Worm (Caenorhabditis elegans): Measurements from ENCODE around the gene ify-1.

Gene ify-1

ce11 chrII:5081124-5081913 lies 26.3 kb upstream of the ify-1 start, which contains the start of gene dsh-2 (continued):
- TF ChIP-seq lin-13 (GFP tag; optimal IDR thresholded peaks at IDR 0.05) (peak; percentile 32), mep-1 (tag; optimal IDR thresholded peaks at IDR 0.05) (peak; percentile 91), C16A3.4 (tag; optimal IDR thresholded peaks at IDR 0.05) (peak; percentile 52), ceh-90 (tag; optimal IDR thresholded peaks at IDR 0.05) (peak; percentile 10), lin-15B (tag; optimal IDR thresholded peaks at IDR 0.05) (peak; percentile 13), aly-2 (tag; optimal IDR thresholded peaks at IDR 0.05) (peak; percentile 32), xbp-1 (tag; optimal IDR thresholded peaks at IDR 0.05) (peak; percentile 42), nhr-237 (tag; optimal IDR thresholded peaks at IDR 0.05) (no peak), mdl-1 (tag; optimal IDR thresholded peaks at IDR 0.05) (peak in 1 of 2 experiments; percentile 62), egl-13 (tag; optimal IDR thresholded peaks at IDR 0.05) (no peak), nhr-85 (tag) (peak; percentile 91), lin-35 (GFP tag; optimal IDR thresholded peaks at IDR 0.05) (peak; percentile 68 to 92), snu-23 (GFP tag; optimal IDR thresholded peaks at IDR 0.05) (peak; percentile 74), lir-3 (tag; optimal IDR thresholded peaks at IDR 0.05; ENCODE audit: poor library complexity) (peak; percentile 17), grh-1 (GFP tag; IDR thresholded peaks at IDR 0.05) (peak; percentile 35; the same call in 1 of the 2 replicates), ztf-11 (tag; optimal IDR thresholded peaks at IDR 0.05) (peak in 1 of 2 experiments; percentile 10), dsc-1 (tag; optimal IDR thresholded peaks at IDR 0.05) (no peak), blmp-1 (tag; optimal IDR thresholded peaks at IDR 0.05) (peak; percentile 69), nhr-19 (GFP tag; conservative IDR thresholded peaks at IDR 0.05) (peak; percentile 30), nhr-90 (tag; optimal IDR thresholded peaks at IDR 0.05; ENCODE audit: poor library complexity) (peak; percentile 63), pqm-1 (tag; optimal IDR thresholded peaks at IDR 0.05) (no peak), elt-2 (tag; optimal IDR thresholded peaks at IDR 0.05) (peak; percentile 84)

- TF ChIP-seq nhr-11 (tag; optimal IDR thresholded peaks at IDR 0.05) (no peak), nhr-237 (tag; optimal IDR thresholded peaks at IDR 0.05) (no peak), nhr-12 (tag; optimal IDR thresholded peaks at IDR 0.05) (no peak), ama-1 (optimal IDR thresholded peaks at IDR 0.05) (no peak), C04F5.9 (tag; optimal IDR thresholded peaks at IDR 0.05) (no peak), ztf-11 (tag; optimal IDR thresholded peaks at IDR 0.05) (no peak), fos-1 (tag; optimal IDR thresholded peaks at IDR 0.05) (no peak), unc-130 (tag; optimal IDR thresholded peaks at IDR 0.05) (no peak), C16A3.4 (tag; optimal IDR thresholded peaks at IDR 0.05) (no peak), sptf-1 (tag; optimal IDR thresholded peaks at IDR 0.05) (no peak), isw-1 (GFP tag; IDR thresholded peaks at IDR 0.05) (no peak), elt-2 (tag; optimal IDR thresholded peaks at IDR 0.05) (no peak), C34B4.2 (tag; optimal IDR thresholded peaks at IDR 0.05) (no peak), nhr-84 (tag; optimal IDR thresholded peaks at IDR 0.05) (no peak), lir-3 (tag; optimal IDR thresholded peaks at IDR 0.05; ENCODE audit: poor library complexity) (no peak), snpc-4 (tag; optimal IDR thresholded peaks at IDR 0.05) (no peak), xbp-1 (tag; optimal IDR thresholded peaks at IDR 0.05) (no peak), zag-1 (tag; optimal IDR thresholded peaks at IDR 0.05) (no peak), mef-2 (tag; optimal IDR thresholded peaks at IDR 0.05) (no peak), Y116A8C.19 (tag; optimal IDR thresholded peaks at IDR 0.05; ENCODE audit: borderline replicate concordance) (no peak)
Measured at ce11 chrII:5071265-5071664, 16.3 kb upstream of the ify-1 start, which contains the start of gene C27A2.7. TSS of gene C27A2.7 (minus strand) at chrII:5071365.

- TF ChIP-seq C16A3.4 (tag; optimal IDR thresholded peaks at IDR 0.05), result no peak
- no peak for TF ChIP-seq jun-1 (tag; optimal IDR thresholded peaks at IDR 0.05)
- no peak for TF ChIP-seq C04F5.9 (tag; optimal IDR thresholded peaks at IDR 0.05)
- TF ChIP-seq rnt-1 (tag; optimal IDR thresholded peaks at IDR 0.05), result no peak
- TF ChIP-seq aly-2 (tag; optimal IDR thresholded peaks at IDR 0.05), result no peak
- no peak for TF ChIP-seq grh-1 (GFP tag; IDR thresholded peaks at IDR 0.05)
- no peak for TF ChIP-seq sptf-1 (tag; optimal IDR thresholded peaks at IDR 0.05)
- TF ChIP-seq nhr-19 (GFP tag; conservative IDR thresholded peaks at IDR 0.05), result no peak
- no peak for TF ChIP-seq unc-30 (tag; optimal IDR thresholded peaks at IDR 0.05)
- no peak for TF ChIP-seq ceh-90 (tag; optimal IDR thresholded peaks at IDR 0.05)
- no peak for TF ChIP-seq ceh-88 (GFP tag; IDR thresholded peaks at IDR 0.05)
- no peak for TF ChIP-seq fos-1 (tag; optimal IDR thresholded peaks at IDR 0.05)
- TF ChIP-seq lin-39 (tag; optimal IDR thresholded peaks at IDR 0.05), result no peak
- TF ChIP-seq unc-62 (GFP tag; optimal IDR thresholded peaks at IDR 0.05), result no peak
Measured at ce11 chrII:5069525-5069924, 14.5 kb upstream of the ify-1 start, which contains the start of gene idpb-2. TSS of gene idpb-2 (minus strand) at chrII:5069625.
